Fruit fly (Drosophila melanogaster) whole organism: ENCODE measurements around the gene CG31600.
A peak's percentile ranks its signal among the peaks of the same experiment; 100 is the strongest.

ENCODE experiments used
- CG8478 ChIP-seq: fragments of >200 bp; optimal IDR thresholded peaks from 2 replicates; lab custom pipeline; 2018; ENCODE audit warnings: inconsistent platforms
- EcR ChIP-seq, 2 experiments: fragments of >200 bp; optimal IDR thresholded peaks; 2 replicates each; lab custom pipeline; 2017; ENCODE audit warnings: missing biosample characterization in 2 of 2, missing genetic modification characterization in 2 of 2, missing genetic modification reagents in 2 of 2
- pan ChIP-seq: fragments of >200 bp; optimal IDR thresholded peaks from 2 replicates; lab custom pipeline; 2017
- psq ChIP-seq: fragments of >200 bp; optimal IDR thresholded peaks from 2 replicates; lab custom pipeline; 2017
- usp ChIP-seq: fragments of >200 bp; optimal IDR thresholded peaks from 2 replicates; lab custom pipeline; 2017; ENCODE audit warnings: missing biosample characterization, missing genetic modification characterization, mixed read lengths

dm6 chr2L:21867040-21867981 lies 47.8 kb downstream of the CG31600 start:
- TF ChIP-seq pan (lab: Kevin White, UChicago), result peak; percentile 84
- no peak for TF ChIP-seq psq (lab: Kevin White, UChicago)
- no peak for TF ChIP-seq usp (GFP tag; lab: Kevin White, UChicago)
- TF ChIP-seq CG8478 (lab: Kevin White, UChicago), result no peak
- no peak for TF ChIP-seq EcR (GFP tag; optimal IDR thresholded peaks at IDR 0.05; lab: Kevin White, UChicago)
